Fruit fly (Drosophila melanogaster) Kc167 (cell line): ENCODE results near the gene Ack.

Experiments
- Myc ChIP-seq: fragments of >200 bp; optimal IDR thresholded peaks from 2 replicates; lab custom pipeline; 2017; ENCODE audit warnings: missing external identifiers
- Sin3A ChIP-seq: fragments of >200 bp; optimal IDR thresholded peaks from 2 replicates; lab custom pipeline; 2018; ENCODE audit warnings: missing external identifiers
- h ChIP-seq: fragments of >200 bp; optimal IDR thresholded peaks from 3 replicates; lab custom pipeline; 2018; ENCODE audit warnings: missing external identifiers
- insv ChIP-seq: fragments of >200 bp; optimal IDR thresholded peaks from 3 replicates; lab custom pipeline; 2018; ENCODE audit warnings: missing external identifiers
- psq ChIP-seq: fragments of >200 bp; optimal IDR thresholded peaks from 2 replicates; lab custom pipeline; 2017; ENCODE audit warnings: missing external identifiers
- ttk ChIP-seq: sonication (Bioruptor generic); optimal IDR thresholded peaks from 2 replicates; lab custom pipeline; 2017; ENCODE audit warnings: missing external identifiers

The Ack gene

dm6 chr3L:4142064-4142463, 34.1 kb downstream of the Ack start, which contains the start of gene CG32260:
Gene CG32260, plus strand, starts transcription at chr3L:4142364.
- TF ChIP-seq ttk (lab: Kevin White, UChicago) (no peak), h (lab: Kevin White, UChicago) (no peak), psq (no peak), insv (no peak), Myc (lab: Kevin White, UChicago) (no peak), Sin3A (lab: Kevin White, UChicago) (no peak)

dm6 chr3L:4145229-4145628, 37.2 kb downstream of the Ack start:
- TF ChIP-seq h (lab: Kevin White, UChicago), result no peak
- TF ChIP-seq psq, result no peak
- TF ChIP-seq Sin3A (lab: Kevin White, UChicago), result no peak
- TF ChIP-seq insv, result no peak
- no peak for TF ChIP-seq ttk (lab: Kevin White, UChicago)
- TF ChIP-seq Myc (lab: Kevin White, UChicago), result no peak

dm6 chr3L:4148406-4148975, 40.5 kb downstream of the Ack start, which contains the start of gene CG1299:
Gene CG1299, plus strand, starts transcription at chr3L:4148696.
- no peak for TF ChIP-seq Myc (lab: Kevin White, UChicago)
- TF ChIP-seq Sin3A (lab: Kevin White, UChicago), result no peak
- TF ChIP-seq h (lab: Kevin White, UChicago), result no peak

dm6 chr3L:4157852-4158251, 49.9 kb downstream of the Ack start:
- TF ChIP-seq h (lab: Kevin White, UChicago) (no peak), insv (no peak), Myc (lab: Kevin White, UChicago) (no peak), Sin3A (lab: Kevin White, UChicago) (no peak), psq (no peak), ttk (lab: Kevin White, UChicago) (no peak)

- TF ChIP-seq h (lab: Kevin White, UChicago), result no peak
- TF ChIP-seq psq, result no peak
- no peak for TF ChIP-seq insv
- TF ChIP-seq ttk (lab: Kevin White, UChicago), result no peak
- TF ChIP-seq Sin3A (lab: Kevin White, UChicago), result no peak
- no peak for TF ChIP-seq Myc (lab: Kevin White, UChicago)
Observed at dm6 chr3L:4158361-4158760, 50.4 kb downstream of the Ack start.

dm6 chr3L:4159264-4159663, 51.3 kb downstream of the Ack start:
- TF ChIP-seq Sin3A (lab: Kevin White, UChicago) (no peak), h (lab: Kevin White, UChicago) (no peak), Myc (lab: Kevin White, UChicago) (no peak), ttk (lab: Kevin White, UChicago) (no peak), psq (no peak), insv (no peak)

dm6 chr3L:4160926-4161325, 52.9 kb downstream of the Ack start, which contains the start of gene nab:
Gene nab, minus strand, starts transcription at chr3L:4160932.
- TF ChIP-seq Myc (lab: Kevin White, UChicago), result no peak
- TF ChIP-seq ttk (lab: Kevin White, UChicago), result no peak
- no peak for TF ChIP-seq h (lab: Kevin White, UChicago)
- TF ChIP-seq insv, result no peak
- no peak for TF ChIP-seq psq
- no peak for TF ChIP-seq Sin3A (lab: Kevin White, UChicago)
